Fruit fly (Drosophila melanogaster): Measurements from ENCODE around the gene CG7049.
A peak's percentile ranks its signal among the peaks of the same experiment; 100 is the strongest.

CG7049 gene

dm6 chr3L:199754-200596 lies 23.9 kb upstream of the CG7049 start, which contains the start of the genes rno and mri (continued):
- TF ChIP-seq ken (GFP tag; IDR thresholded peaks at IDR 0.05) (peak; percentile 64; the same call in 2 of the 3 replicates), usp (GFP tag; optimal IDR thresholded peaks at IDR 0.05) (no peak), gsb-n (tag; optimal IDR thresholded peaks at IDR 0.05) (peak; percentile 78), trem (tag; optimal IDR thresholded peaks at IDR 0.05) (peak; percentile 75), Usf (GFP tag; optimal IDR thresholded peaks at IDR 0.05) (peak; percentile 50), ash1 (GFP tag; optimal IDR thresholded peaks at IDR 0.05) (no peak), Hr39 (optimal IDR thresholded peaks at IDR 0.05) (no peak), CG18476 (GFP tag; optimal IDR thresholded peaks at IDR 0.05) (no peak), ac (GFP tag; optimal IDR thresholded peaks at IDR 0.05) (no peak), CG2678 (tag; optimal IDR thresholded peaks at IDR 0.05) (peak; percentile 68), chn (GFP tag; optimal IDR thresholded peaks at IDR 0.05) (no peak), CG9797 (GFP tag; optimal IDR thresholded peaks at IDR 0.05) (no peak), gcm2 (GFP tag; optimal IDR thresholded peaks at IDR 0.05) (no peak), CG10147 (GFP tag; optimal IDR thresholded peaks at IDR 0.05) (peak; percentile 53), Hr3 (GFP tag; optimal IDR thresholded peaks at IDR 0.05) (peak; percentile 80), croc (GFP tag; conservative IDR thresholded peaks at IDR 0.05) (peak; percentile 19; the same call in 1 of the 3 replicates), Hr78 (GFP tag; optimal IDR thresholded peaks at IDR 0.05) (no peak), CG34224 (GFP tag; IDR thresholded peaks at IDR 0.05; ENCODE audit: partially characterized antibody) (peak; percentile 94), CG3995 (GFP tag; optimal IDR thresholded peaks at IDR 0.05) (peak; percentile 83), MBD-R2 (GFP tag; IDR thresholded peaks at IDR 0.05) (peak; percentile 26), CG1529 (GFP tag; optimal IDR thresholded peaks at IDR 0.05) (no peak), hbn (GFP tag; IDR thresholded peaks at IDR 0.05; ENCODE audit: partially characterized antibody) (peak; percentile 91), Deaf1 (tag; optimal IDR thresholded peaks at IDR 0.05) (no peak), CG11723 (GFP tag; optimal IDR thresholded peaks at IDR 0.05) (no peak), ab (GFP tag; optimal IDR thresholded peaks at IDR 0.05) (no peak), sr (GFP tag; IDR thresholded peaks at IDR 0.05) (no peak), CG11398 (GFP tag; optimal IDR thresholded peaks at IDR 0.05) (no peak), CG13775 (GFP tag; optimal IDR thresholded peaks at IDR 0.05) (peak; percentile 87), yki (optimal IDR thresholded peaks at IDR 0.05) (no peak), CG8089 (GFP tag; optimal IDR thresholded peaks at IDR 0.05) (no peak), emc (GFP tag; optimal IDR thresholded peaks at IDR 0.05) (no peak), mirr (GFP tag; optimal IDR thresholded peaks at IDR 0.05) (no peak), gro (GFP tag; optimal IDR thresholded peaks at IDR 0.05) (no peak), E2f1 (GFP tag; IDR thresholded peaks at IDR 0.05) (peak; percentile 72), Camta (GFP tag; optimal IDR thresholded peaks at IDR 0.05) (no peak), CG1832 (GFP tag; optimal IDR thresholded peaks at IDR 0.05) (no peak), danr (GFP tag; IDR thresholded peaks at IDR 0.05) (no peak), H15 (GFP tag; IDR thresholded peaks at IDR 0.05) (0 out of 3 replicates have a peak, but pooled peaks have one; percentile 41), CG13894 (tag; optimal IDR thresholded peaks at IDR 0.05) (peak; percentile 77), lbe (GFP tag; optimal IDR thresholded peaks at IDR 0.05) (peak; percentile 59), Mrtf (GFP tag; IDR thresholded peaks at IDR 0.05) (0 out of 3 replicates have a peak, but pooled peaks have one; percentile 42), CG10654 (GFP tag; optimal IDR thresholded peaks at IDR 0.05) (peak; percentile 40), CG14014 (GFP tag; IDR thresholded peaks at IDR 0.05) (peak; percentile 57; the same call in 1 of the 2 replicates), CG7271 (tag; optimal IDR thresholded peaks at IDR 0.05) (no peak), knrl (GFP tag; IDR thresholded peaks at IDR 0.05; ENCODE audit: partially characterized antibody) (peak; percentile 95), tin (GFP tag; optimal IDR thresholded peaks at IDR 0.05) (peak; percentile 58), oc (tag; optimal IDR thresholded peaks at IDR 0.05) (no peak), CG11696 (GFP tag; IDR thresholded peaks at IDR 0.05) (peak; percentile 53), CG11085 (GFP tag; IDR thresholded peaks at IDR 0.05) (peak; percentile 63; the same call in 1 of the 2 replicates), ssp (GFP tag; IDR thresholded peaks at IDR 0.05) (peak; percentile 53), fru (optimal IDR thresholded peaks at IDR 0.05) (no peak)
